Fruit fly (Drosophila melanogaster): ENCODE data around the gene CG7102.

Gene CG7102

DNA sequence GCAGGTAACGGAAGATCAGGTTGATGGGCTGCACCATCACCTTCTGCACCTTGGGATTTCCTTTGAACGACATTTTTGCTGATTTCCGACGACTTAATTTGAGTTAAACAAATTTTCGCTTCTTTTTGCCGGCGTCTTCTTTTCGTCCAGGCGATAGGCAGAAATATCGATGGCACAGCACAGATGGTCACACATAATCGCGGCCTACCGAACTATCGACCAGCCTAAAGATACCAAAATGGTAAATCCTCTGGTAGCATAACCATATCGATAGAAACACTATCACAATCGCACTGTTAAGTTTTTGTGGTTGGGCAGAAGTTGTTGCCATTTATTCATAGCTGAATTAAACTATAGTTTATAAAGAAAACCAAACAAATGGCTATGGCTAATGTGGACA is 2.0 kb downstream of the CG7102 start, which contains the start of the genes SmE and CG34132 (continued):
- TF ChIP-seq CG13775 (GFP tag; optimal IDR thresholded peaks at IDR 0.05): no peak
- no peak for TF ChIP-seq TFAM (GFP tag; optimal IDR thresholded peaks at IDR 0.05)
- TF ChIP-seq Adf1 (GFP tag; IDR thresholded peaks at IDR 0.05): no peak
- peak; percentile 32 for TF ChIP-seq CG17829 (tag; optimal IDR thresholded peaks at IDR 0.05)
- TF ChIP-seq CG18476 (GFP tag; optimal IDR thresholded peaks at IDR 0.05): no peak
- no peak for TF ChIP-seq fd3F (GFP tag; optimal IDR thresholded peaks at IDR 0.05)
- no peak for TF ChIP-seq HLHmδ (GFP tag; optimal IDR thresholded peaks at IDR 0.05)
- TF ChIP-seq jigr1 (GFP tag; IDR thresholded peaks at IDR 0.05): no peak
- TF ChIP-seq CG3726 (GFP tag; IDR thresholded peaks at IDR 0.05): no peak
- no peak for TF ChIP-seq CG4854 (GFP tag; optimal IDR thresholded peaks at IDR 0.05)
- no peak for TF ChIP-seq Oli (tag; optimal IDR thresholded peaks at IDR 0.05)
- TF ChIP-seq HLH3B (GFP tag; IDR thresholded peaks at IDR 0.05): no peak
- TF ChIP-seq Dref (GFP tag; IDR thresholded peaks at IDR 0.05): peak; percentile 97
- no peak for TF ChIP-seq CG7271 (tag; optimal IDR thresholded peaks at IDR 0.05)
- no peak for TF ChIP-seq lmd (GFP tag; IDR thresholded peaks at IDR 0.05)
- no peak for TF ChIP-seq D19B (GFP tag; optimal IDR thresholded peaks at IDR 0.05)
- TF ChIP-seq CG14710 (tag; optimal IDR thresholded peaks at IDR 0.05): peak; percentile 9
- TF ChIP-seq CG10147 (GFP tag; optimal IDR thresholded peaks at IDR 0.05): no peak
- no peak for TF ChIP-seq Ravus (GFP tag; IDR thresholded peaks at IDR 0.05)
- TF ChIP-seq inv (GFP tag; IDR thresholded peaks at IDR 0.05; ENCODE audit: partially characterized antibody): peak; percentile 97
- no peak for TF ChIP-seq Dek (tag; optimal IDR thresholded peaks at IDR 0.05)
- TF ChIP-seq CG1603 (tag; optimal IDR thresholded peaks at IDR 0.05): peak; percentile 47
- no peak for TF ChIP-seq al (GFP tag; IDR thresholded peaks at IDR 0.05)
- peak; percentile 94 for TF ChIP-seq CG13287 (GFP tag; IDR thresholded peaks at IDR 0.05; ENCODE audit: partially characterized antibody)
- TF ChIP-seq trem (tag; optimal IDR thresholded peaks at IDR 0.05): no peak
- no peak for TF ChIP-seq CG4360 (GFP tag; IDR thresholded peaks at IDR 0.05)
- TF ChIP-seq CG9609 (GFP tag; optimal IDR thresholded peaks at IDR 0.05): no peak
- no peak for TF ChIP-seq esg (GFP tag; conservative IDR thresholded peaks at IDR 0.05)
- TF ChIP-seq pum (GFP tag; optimal IDR thresholded peaks at IDR 0.05): no peak
- TF ChIP-seq oc (tag; optimal IDR thresholded peaks at IDR 0.05): no peak
- TF ChIP-seq Sry-δ (GFP tag; optimal IDR thresholded peaks at IDR 0.05): peak; percentile 79
- peak; percentile 31 for TF ChIP-seq dm (GFP tag; optimal IDR thresholded peaks at IDR 0.05)
- TF ChIP-seq CG18011 (GFP tag; optimal IDR thresholded peaks at IDR 0.05): no peak
- no peak for TF ChIP-seq Meics (GFP tag; optimal IDR thresholded peaks at IDR 0.05)
- no peak for TF ChIP-seq CG17912 (GFP tag; optimal IDR thresholded peaks at IDR 0.05)
- no peak for TF ChIP-seq klu (GFP tag; IDR thresholded peaks at IDR 0.05)
- no peak for TF ChIP-seq Max (GFP tag; optimal IDR thresholded peaks at IDR 0.05)
- TF ChIP-seq insv (GFP tag; optimal IDR thresholded peaks at IDR 0.05): no peak
- no peak for TF ChIP-seq CG10979 (tag; optimal IDR thresholded peaks at IDR 0.05)
- TF ChIP-seq Hr3 (GFP tag; optimal IDR thresholded peaks at IDR 0.05): no peak
- TF ChIP-seq CG11560 (tag; IDR thresholded peaks at IDR 0.05): no peak
- TF ChIP-seq ATbp (GFP tag; optimal IDR thresholded peaks at IDR 0.05): no peak
- TF ChIP-seq Dfd (GFP tag; optimal IDR thresholded peaks at IDR 0.05): no peak
- no peak for TF ChIP-seq Bteb2 (GFP tag; optimal IDR thresholded peaks at IDR 0.05)
- TF ChIP-seq eve (GFP tag; optimal IDR thresholded peaks at IDR 0.05): no peak
- no peak for TF ChIP-seq Gsc (GFP tag; IDR thresholded peaks at IDR 0.05)
- TF ChIP-seq CG10321 (GFP tag; IDR thresholded peaks at IDR 0.05): no peak
- no peak for TF ChIP-seq dysf (GFP tag; IDR thresholded peaks at IDR 0.05)
- TF ChIP-seq CG33557 (GFP tag; optimal IDR thresholded peaks at IDR 0.05): no peak
- no peak for TF ChIP-seq CG13894 (tag; optimal IDR thresholded peaks at IDR 0.05)
- TF ChIP-seq slbo (GFP tag; IDR thresholded peaks at IDR 0.05): no peak
- no peak for TF ChIP-seq CG17359 (tag; optimal IDR thresholded peaks at IDR 0.05)
